Worm (Caenorhabditis elegans) whole organism, L2 larva: ENCODE measurements around the gene srz-32.

Experiments used
- F13H6.1 ChIP-seq: sonication (generic microtip); optimal IDR thresholded peaks from 2 replicates; lab custom pipeline; 2016; ENCODE audit warnings: missing genetic modification characterization, missing compliant biosample characterization
- R02D3.7 ChIP-seq: fragments of 150-350 bp; optimal IDR thresholded peaks from 2 replicates; lab custom pipeline; 2014; ENCODE audit warnings: missing biosample characterization, missing genetic modification characterization
- alr-1 ChIP-seq: fragments of 150-350 bp; optimal IDR thresholded peaks from 2 replicates; lab custom pipeline; 2014; ENCODE audit warnings: missing biosample characterization, missing genetic modification characterization
- dmd-4 ChIP-seq: sonication (generic microtip); optimal IDR thresholded peaks from 2 replicates; lab custom pipeline; 2017; ENCODE audit warnings: missing biosample characterization, missing genetic modification characterization
- lin-11 ChIP-seq: fragments of 150-350 bp; sonication (generic microtip); optimal IDR thresholded peaks from 2 replicates; lab custom pipeline; 2014; ENCODE audit warnings: missing biosample characterization, missing genetic modification characterization, inconsistent platforms, mixed read lengths
- nhr-12 ChIP-seq: fragments of 150-350 bp; optimal IDR thresholded peaks from 2 replicates; lab custom pipeline; 2014; ENCODE audit warnings: missing biosample characterization, missing genetic modification characterization
- nhr-25 ChIP-seq: fragments of 150-350 bp; sonication (generic microtip); optimal IDR thresholded peaks from 3 replicates; lab custom pipeline; 2014; ENCODE audit warnings: missing biosample characterization, missing genetic modification characterization
- peb-1 ChIP-seq: fragments of 150-350 bp; optimal IDR thresholded peaks from 2 replicates; lab custom pipeline; 2014; ENCODE audit warnings: missing biosample characterization, missing genetic modification characterization
- skn-1 ChIP-seq: sonication (generic microtip); optimal IDR thresholded peaks from 2 replicates; lab custom pipeline; 2017; ENCODE audit warnings: missing biosample characterization, missing genetic modification characterization
- unc-62 ChIP-seq: fragments of 150-350 bp; optimal IDR thresholded peaks from 2 replicates; lab custom pipeline; 2014; ENCODE audit warnings: missing biosample characterization, missing genetic modification reagents, missing genetic modification characterization
- ztf-4 ChIP-seq: fragments of 150-350 bp; optimal IDR thresholded peaks from 2 replicates; lab custom pipeline; 2014; ENCODE audit warnings: missing biosample characterization, missing genetic modification characterization

ce11 chrIV:3386504-3387290 lies 49.4 kb upstream of the srz-32 start:
- TF ChIP-seq unc-62 (GFP tag; lab: Kevin White, UChicago), result no peak
- TF ChIP-seq alr-1, result no peak
- no peak for TF ChIP-seq lin-11
- TF ChIP-seq nhr-12 (tag; lab: Kevin White, UChicago), result no peak
- TF ChIP-seq ztf-4 (tag; lab: Kevin White, UChicago), result no peak
- TF ChIP-seq F13H6.1 (tag; lab: Kevin White, UChicago), result no peak
- no peak for TF ChIP-seq skn-1 (tag; lab: Kevin White, UChicago)
- no peak for TF ChIP-seq peb-1
- no peak for TF ChIP-seq nhr-25
- no peak for TF ChIP-seq R02D3.7
- no peak for TF ChIP-seq dmd-4 (tag; lab: Kevin White, UChicago)
